Worm (Caenorhabditis elegans) whole organism, mixed stage, embryonic: ENCODE results near the gene cdh-3.

Experiments used
- ceh-43 ChIP-seq: fragments of 200-800 bp; sonication (Bioruptor generic); optimal IDR thresholded peaks from 2 replicates; lab custom pipeline; 2018; ENCODE audit warnings: mild to moderate bottlenecking, missing genetic modification characterization, moderate library complexity, missing compliant biosample characterization
- cnd-1 ChIP-seq: fragments of 200-800 bp; sonication (Bioruptor generic); optimal IDR thresholded peaks from 2 replicates; lab custom pipeline; 2018; ENCODE audit warnings: mild to moderate bottlenecking, missing genetic modification characterization, missing compliant biosample characterization
- elt-3 ChIP-seq: fragments of 150-350 bp; optimal IDR thresholded peaks from 2 replicates; lab custom pipeline; 2014; ENCODE audit warnings: missing biosample characterization, missing genetic modification characterization
- lin-13 ChIP-seq: fragments of 150-350 bp; optimal IDR thresholded peaks from 2 replicates; lab custom pipeline; 2014; ENCODE audit warnings: missing biosample characterization, missing genetic modification characterization
- lin-32 ChIP-seq: fragments of 200-800 bp; sonication (Bioruptor generic); optimal IDR thresholded peaks from 2 replicates; lab custom pipeline; 2018; ENCODE audit warnings: mild to moderate bottlenecking, missing genetic modification characterization, missing compliant biosample characterization
- nhr-76 ChIP-seq: sonication (generic microtip); optimal IDR thresholded peaks from 2 replicates; lab custom pipeline; 2017; ENCODE audit warnings: missing biosample characterization, missing genetic modification characterization
- pha-4 ChIP-seq: fragments of 150-350 bp; optimal IDR thresholded peaks from 2 replicates; lab custom pipeline; 2018; ENCODE audit warnings: missing biosample characterization, missing genetic modification reagents, missing genetic modification characterization
- unc-39 ChIP-seq: fragments of 150-350 bp; optimal IDR thresholded peaks from 2 replicates; lab custom pipeline; 2014; ENCODE audit warnings: missing biosample characterization, missing genetic modification characterization
- ztf-11 ChIP-seq: fragments of 150-350 bp; optimal IDR thresholded peaks from 2 replicates; lab custom pipeline; 2014; ENCODE audit warnings: missing biosample characterization, missing genetic modification characterization

DNA sequence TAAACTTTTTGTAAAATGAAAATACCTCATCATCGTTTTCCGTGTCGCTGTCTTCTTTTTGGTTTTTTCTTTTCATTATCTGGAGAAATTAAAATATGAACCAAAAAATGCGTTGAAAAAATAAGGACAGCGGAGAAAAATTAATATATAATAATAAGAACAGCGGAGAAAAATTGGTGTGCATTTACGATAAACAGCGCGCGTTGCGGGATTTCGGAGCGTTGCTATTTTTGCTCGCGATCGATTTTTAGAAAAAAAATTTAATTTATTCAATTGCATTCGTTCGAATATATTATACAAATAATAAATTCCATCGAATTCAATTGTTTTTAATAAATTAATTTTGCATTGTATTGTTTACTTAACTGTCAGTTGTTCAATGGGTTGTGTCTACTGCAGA is 11.7 kb upstream of the cdh-3 start, which contains the start of gene ZK686.2:
- TF ChIP-seq elt-3 (tag; lab: Kevin White, UChicago) (no peak), ceh-43 (GFP tag; lab: Kevin White, UChicago) (no peak), nhr-76 (tag; lab: Kevin White, UChicago) (no peak), pha-4 (tag; lab: Kevin White, UChicago) (no peak), unc-39 (tag; lab: Kevin White, UChicago) (no peak), lin-13 (tag; lab: Kevin White, UChicago) (no peak), ztf-11 (tag; lab: Kevin White, UChicago) (no peak), cnd-1 (tag; lab: Kevin White, UChicago) (no peak), lin-32 (GFP tag; lab: Kevin White, UChicago) (no peak)
